Fruit fly (Drosophila melanogaster) whole organism, embryonic: ENCODE data around the gene MsrA.

Experiments
- CG10543 ChIP-seq: fragments of 200-800 bp; sonication (Bioruptor generic); optimal IDR thresholded peaks from 3 replicates; lab custom pipeline; 2017; ENCODE audit warnings: missing biosample characterization, mild to moderate bottlenecking, missing genetic modification characterization, moderate library complexity
- CG11695 ChIP-seq: fragments of 200-800 bp; sonication (Bioruptor generic); IDR thresholded peaks from 3 replicates; pipeline ENCODE4 v1.3.6; 2022; ENCODE audit warnings: missing biosample characterization, missing genetic modification characterization
- CG11696 ChIP-seq: fragments of 200-800 bp; sonication (Bioruptor generic); IDR thresholded peaks from 2 replicates; pipeline ENCODE4 v1.3.6; 2022; ENCODE audit warnings: missing biosample characterization, missing genetic modification characterization
- CG1233 ChIP-seq: fragments of 200-800 bp; sonication (Bioruptor generic); optimal IDR thresholded peaks from 4 replicates; lab custom pipeline; 2018; ENCODE audit warnings: missing biosample characterization, mild to moderate bottlenecking, missing genetic modification characterization
- CG14441 ChIP-seq: fragments of 200-800 bp; sonication (Bioruptor generic); IDR thresholded peaks from 2 replicates; pipeline ENCODE4 v1.3.6; 2022; ENCODE audit warnings: missing biosample characterization, missing genetic modification characterization
- CG15073 ChIP-seq: fragments of 200-800 bp; sonication (Bioruptor generic); optimal IDR thresholded peaks from 2 replicates; lab custom pipeline; 2016; ENCODE audit warnings: missing biosample characterization, missing genetic modification characterization
- CG17385 ChIP-seq: fragments of 200-800 bp; sonication (Bioruptor generic); optimal IDR thresholded peaks from 3 replicates; lab custom pipeline; 2018; ENCODE audit warnings: missing biosample characterization, mild to moderate bottlenecking, missing genetic modification characterization
- CG1832 ChIP-seq: fragments of 200-800 bp; sonication (Bioruptor generic); optimal IDR thresholded peaks from 2 replicates; lab custom pipeline; 2017; ENCODE audit warnings: missing biosample characterization, mild to moderate bottlenecking, missing genetic modification characterization, inconsistent platforms
- CG2120 ChIP-seq: fragments of 200-800 bp; sonication (Bioruptor generic); optimal IDR thresholded peaks from 3 replicates; lab custom pipeline; 2016; ENCODE audit warnings: missing biosample characterization, missing genetic modification characterization
- CG2678 ChIP-seq: fragments of 200-800 bp; sonication (Bioruptor generic); optimal IDR thresholded peaks from 3 replicates; lab custom pipeline; 2019; ENCODE audit warnings: missing biosample characterization, mild to moderate bottlenecking, missing genetic modification characterization, moderate library complexity
- CG3281 ChIP-seq: fragments of 200-800 bp; sonication (Bioruptor generic); optimal IDR thresholded peaks from 3 replicates; lab custom pipeline; 2017; ENCODE audit warnings: missing biosample characterization, mild to moderate bottlenecking, missing genetic modification characterization
- CG4617 ChIP-seq: fragments of 200-800 bp; sonication (Bioruptor generic); optimal IDR thresholded peaks from 3 replicates; lab custom pipeline; 2016; ENCODE audit warnings: missing biosample characterization, missing genetic modification characterization, borderline replicate concordance
- CG4854 ChIP-seq: fragments of 200-800 bp; sonication (Bioruptor generic); optimal IDR thresholded peaks from 2 replicates; lab custom pipeline; 2016; ENCODE audit warnings: missing biosample characterization, missing genetic modification characterization, inconsistent platforms
- CG5180 ChIP-seq: fragments of 200-800 bp; sonication (Bioruptor generic); optimal IDR thresholded peaks from 3 replicates; lab custom pipeline; 2017; ENCODE audit warnings: missing biosample characterization, missing genetic modification characterization, mild to moderate bottlenecking, moderate library complexity, missing genetic modification reagents
- CG5245 ChIP-seq: fragments of 200-800 bp; sonication (Bioruptor generic); optimal IDR thresholded peaks from 3 replicates; lab custom pipeline; 2016; ENCODE audit warnings: missing biosample characterization, missing genetic modification characterization
- CG6254 ChIP-seq: fragments of 200-800 bp; sonication (Bioruptor generic); optimal IDR thresholded peaks from 3 replicates; lab custom pipeline; 2017; ENCODE audit warnings: mild to moderate bottlenecking, missing biosample characterization, missing genetic modification reagents, missing genetic modification characterization
- CG7372 ChIP-seq: fragments of 200-800 bp; sonication (Bioruptor generic); IDR thresholded peaks from 2 replicates; pipeline ENCODE4 v1.3.6; 2022; ENCODE audit warnings: missing biosample characterization, missing genetic modification characterization
- CG9437 ChIP-seq: fragments of 200-800 bp; sonication (Bioruptor generic); optimal IDR thresholded peaks from 2 replicates; lab custom pipeline; 2018; ENCODE audit warnings: missing biosample characterization, mild to moderate bottlenecking, missing genetic modification characterization
- CHES-1-like ChIP-seq: fragments of 200-800 bp; sonication (Bioruptor generic); optimal IDR thresholded peaks from 2 replicates; lab custom pipeline; 2016; ENCODE audit warnings: missing biosample characterization, missing genetic modification characterization
- CTCF ChIP-seq: fragments of 200-800 bp; sonication (Bioruptor generic); optimal IDR thresholded peaks from 2 replicates; lab custom pipeline; 2017; ENCODE audit warnings: missing biosample characterization, mild to moderate bottlenecking, missing genetic modification characterization, moderate library complexity
- CoRest ChIP-seq: fragments of 200-800 bp; sonication (Bioruptor generic); optimal IDR thresholded peaks from 3 replicates; lab custom pipeline; 2018; ENCODE audit warnings: missing biosample characterization, mild to moderate bottlenecking, missing genetic modification characterization, moderate library complexity
- Dfd ChIP-seq, 2 experiments: fragments of >200 bp; optimal IDR thresholded peaks; 2 replicates each; lab custom pipeline; 2017; ENCODE audit warnings: missing biosample characterization in 2 of 2, missing genetic modification characterization in 2 of 2
- HmgZ ChIP-seq: fragments of 200-800 bp; sonication (Bioruptor generic); optimal IDR thresholded peaks from 2 replicates; lab custom pipeline; 2018; ENCODE audit warnings: missing biosample characterization, mild to moderate bottlenecking, missing genetic modification characterization
- Lpt ChIP-seq: fragments of >200 bp; optimal IDR thresholded peaks from 2 replicates; lab custom pipeline; 2018; ENCODE audit warnings: missing biosample characterization, missing genetic modification characterization
- MESR4 ChIP-seq: fragments of 200-800 bp; sonication (Bioruptor generic); optimal IDR thresholded peaks from 2 replicates; lab custom pipeline; 2018; ENCODE audit warnings: missing biosample characterization, mild to moderate bottlenecking, missing genetic modification characterization, moderate library complexity
- Meics ChIP-seq: fragments of 200-800 bp; sonication (Bioruptor generic); optimal IDR thresholded peaks from 2 replicates; lab custom pipeline; 2017; ENCODE audit warnings: missing biosample characterization, mild to moderate bottlenecking, missing genetic modification characterization
- PHDP ChIP-seq: fragments of 200-800 bp; sonication (Bioruptor generic); optimal IDR thresholded peaks from 3 replicates; lab custom pipeline; 2018; ENCODE audit warnings: missing biosample characterization, mild to moderate bottlenecking, missing genetic modification characterization, moderate library complexity
- Vsx1 ChIP-seq: fragments of 200-800 bp; sonication (Bioruptor generic); optimal IDR thresholded peaks from 2 replicates; lab custom pipeline; 2017; ENCODE audit warnings: missing biosample characterization, mild to moderate bottlenecking, missing genetic modification characterization, missing genetic modification reagents
- Xrp1 ChIP-seq: fragments of 200-800 bp; sonication (Bioruptor generic); IDR thresholded peaks from 2 replicates; pipeline ENCODE4 v1.3.6; 2022; ENCODE audit warnings: missing biosample characterization, missing genetic modification characterization
- ato ChIP-seq: fragments of 200-800 bp; sonication (Bioruptor generic); IDR thresholded peaks from 2 replicates; pipeline ENCODE4 v1.3.6; 2022; ENCODE audit warnings: missing biosample characterization, missing genetic modification characterization; ENCODE audit not compliant: partially characterized antibody
- caup ChIP-seq: fragments of 200-800 bp; sonication (Bioruptor generic); optimal IDR thresholded peaks from 3 replicates; lab custom pipeline; 2017; ENCODE audit warnings: missing biosample characterization, mild to moderate bottlenecking, missing genetic modification characterization, moderate library complexity; ENCODE audit not compliant: severe bottlenecking
- cg ChIP-seq: fragments of 200-800 bp; sonication (Bioruptor generic); optimal IDR thresholded peaks from 3 replicates; lab custom pipeline; 2019; ENCODE audit warnings: missing biosample characterization, mild to moderate bottlenecking, missing genetic modification characterization, moderate library complexity
- corto ChIP-seq: fragments of 200-800 bp; sonication (Bioruptor generic); optimal IDR thresholded peaks from 2 replicates; lab custom pipeline; 2016; ENCODE audit warnings: missing biosample characterization, mild to moderate bottlenecking, missing genetic modification characterization, moderate library complexity
- da ChIP-seq: fragments of 200-800 bp; sonication (Bioruptor generic); optimal IDR thresholded peaks from 2 replicates; lab custom pipeline; 2016; ENCODE audit warnings: missing biosample characterization, missing genetic modification characterization
- dmrt11E ChIP-seq: fragments of 200-800 bp; sonication (Bioruptor generic); optimal IDR thresholded peaks from 3 replicates; lab custom pipeline; 2018; ENCODE audit warnings: missing biosample characterization, mild to moderate bottlenecking, missing genetic modification characterization, moderate library complexity
- esg ChIP-seq: fragments of 200-800 bp; sonication (Bioruptor generic); conservative IDR thresholded peaks from 2 replicates; pipeline ENCODE4 v1.3.6; 2022; ENCODE audit warnings: missing biosample characterization, missing genetic modification characterization
- gro ChIP-seq: fragments of 200-800 bp; sonication (Bioruptor generic); optimal IDR thresholded peaks from 2 replicates; lab custom pipeline; 2016; ENCODE audit warnings: missing biosample characterization, missing genetic modification characterization
- ham ChIP-seq: fragments of 200-800 bp; sonication (Bioruptor generic); IDR thresholded peaks from 2 replicates; pipeline ENCODE4 v1.3.6; 2022; ENCODE audit warnings: missing biosample characterization, missing genetic modification characterization
- ind ChIP-seq: fragments of 200-800 bp; sonication (Bioruptor generic); optimal IDR thresholded peaks from 3 replicates; lab custom pipeline; 2016; ENCODE audit warnings: missing biosample characterization, missing genetic modification characterization
- inv ChIP-seq: fragments of 200-800 bp; sonication (Bioruptor generic); IDR thresholded peaks from 2 replicates; pipeline ENCODE4 v1.3.6; 2022; ENCODE audit warnings: missing biosample characterization, missing genetic modification characterization; ENCODE audit not compliant: partially characterized antibody
- lilli ChIP-seq: fragments of 200-800 bp; sonication (Bioruptor generic); optimal IDR thresholded peaks from 3 replicates; lab custom pipeline; 2016; ENCODE audit warnings: missing biosample characterization, missing genetic modification characterization
- maf-S ChIP-seq: fragments of 200-800 bp; sonication (Bioruptor generic); optimal IDR thresholded peaks from 2 replicates; lab custom pipeline; 2016; ENCODE audit warnings: missing biosample characterization, missing genetic modification characterization
- nerfin-2 ChIP-seq: fragments of 200-800 bp; sonication (Bioruptor generic); IDR thresholded peaks from 2 replicates; pipeline ENCODE4 v1.3.6; 2022; ENCODE audit warnings: missing biosample characterization, missing genetic modification characterization; ENCODE audit not compliant: partially characterized antibody
- nmo ChIP-seq: fragments of 200-800 bp; sonication (Bioruptor generic); optimal IDR thresholded peaks from 2 replicates; lab custom pipeline; 2018; ENCODE audit warnings: missing biosample characterization, mild to moderate bottlenecking, missing genetic modification characterization, moderate library complexity
- onecut ChIP-seq: fragments of 200-800 bp; sonication (Bioruptor generic); IDR thresholded peaks from 2 replicates; pipeline ENCODE4 v1.3.6; 2022; ENCODE audit warnings: missing biosample characterization, missing genetic modification characterization
- schlank ChIP-seq: fragments of 200-800 bp; sonication (Bioruptor generic); optimal IDR thresholded peaks from 2 replicates; lab custom pipeline; 2018; ENCODE audit warnings: missing biosample characterization, mild to moderate bottlenecking, missing genetic modification characterization
- shn ChIP-seq: fragments of 200-800 bp; sonication (Bioruptor generic); optimal IDR thresholded peaks from 3 replicates; lab custom pipeline; 2016; ENCODE audit warnings: missing biosample characterization, missing genetic modification characterization
- unpg ChIP-seq: fragments of 200-800 bp; sonication (Bioruptor generic); optimal IDR thresholded peaks from 3 replicates; lab custom pipeline; 2018; ENCODE audit warnings: missing biosample characterization, mild to moderate bottlenecking, missing genetic modification characterization, moderate library complexity
- wek ChIP-seq: fragments of 200-800 bp; sonication (Bioruptor generic); optimal IDR thresholded peaks from 3 replicates; lab custom pipeline; 2018; ENCODE audit warnings: missing biosample characterization, mild to moderate bottlenecking, missing genetic modification characterization, moderate library complexity
- yki ChIP-seq: fragments of >200 bp; optimal IDR thresholded peaks from 3 replicates; lab custom pipeline; 2018

Gene MsrA

dm6 chr3L:15548843-15549242 lies 38.0 kb downstream of the MsrA start (continued):
- TF ChIP-seq CG11696 (GFP tag; lab: Robert Waterston, UW) (0 out of 2 replicates have a peak, but pooled peaks have one; percentile 13), Xrp1 (no peak), CG17385 (no peak), ato (no peak), CG1233 (peak; percentile 30), lilli (GFP tag; lab: Kevin White, UChicago) (no peak), Meics (GFP tag; lab: Kevin White, UChicago) (peak; percentile 53), Dfd (GFP tag; optimal IDR thresholded peaks at IDR 0.05; lab: Kevin White, UChicago) (no peak), CG11695 (peak; percentile 30; the same call in 2 of the 3 replicates), PHDP (peak; percentile 26), Lpt (no peak), CG2678 (peak; percentile 47), ham (GFP tag; lab: Robert Waterston, UW) (no peak), CG2120 (GFP tag; lab: Kevin White, UChicago) (peak; percentile 31), onecut (no peak), CG3281 (GFP tag; lab: Kevin White, UChicago) (peak; percentile 57), cg (no peak), gro (GFP tag; lab: Kevin White, UChicago) (peak; percentile 38), Vsx1 (GFP tag; lab: Kevin White, UChicago) (peak; percentile 39)

- TF ChIP-seq CG6254 (GFP tag; lab: Kevin White, UChicago) (no peak), caup (no peak), nerfin-2 (peak; percentile 73; the same call in 1 of the 2 replicates), ato (peak; percentile 62), corto (GFP tag; lab: Kevin White, UChicago) (no peak), CG5245 (GFP tag; lab: Kevin White, UChicago) (no peak), CG5180 (GFP tag; lab: Kevin White, UChicago) (peak; percentile 11), shn (GFP tag; lab: Kevin White, UChicago) (peak; percentile 1), da (GFP tag; lab: Kevin White, UChicago) (peak; percentile 62), CG9437 (GFP tag; lab: Kevin White, UChicago) (no peak), HmgZ (tag; lab: Kevin White, UChicago) (no peak), CoRest (peak; percentile 23), CG15073 (GFP tag; lab: Kevin White, UChicago) (no peak), CG14441 (GFP tag; lab: Robert Waterston, UW) (no peak), CG7372 (GFP tag; lab: Robert Waterston, UW) (no peak), nmo (GFP tag; lab: Kevin White, UChicago) (peak; percentile 18), esg (GFP tag; lab: Robert Waterston, UW) (no peak), maf-S (GFP tag; lab: Kevin White, UChicago) (no peak), dmrt11E (tag; lab: Kevin White, UChicago) (no peak), inv (peak; percentile 59; the same call in 1 of the 2 replicates), yki (lab: Kevin White, UChicago) (no peak), unpg (GFP tag; lab: Kevin White, UChicago) (peak; percentile 6), MESR4 (GFP tag; lab: Kevin White, UChicago) (peak; percentile 99), CG4617 (GFP tag; lab: Kevin White, UChicago) (peak; percentile 93), CHES-1-like (GFP tag; lab: Kevin White, UChicago) (peak; percentile 54), CTCF (GFP tag; lab: Kevin White, UChicago) (peak; percentile 61), CG10543 (GFP tag; lab: Kevin White, UChicago) (no peak), CG1832 (GFP tag; lab: Kevin White, UChicago) (no peak), wek (GFP tag; lab: Kevin White, UChicago) (peak; percentile 17), ind (GFP tag; lab: Kevin White, UChicago) (no peak), lilli (GFP tag; lab: Kevin White, UChicago) (peak; percentile 30), schlank (tag; lab: Kevin White, UChicago) (no peak), CG4854 (GFP tag; lab: Kevin White, UChicago) (no peak)
These were observed 43.3 kb downstream of the MsrA start, which contains the start of gene AGO2 for dm6 chr3L:15553993-15554644. AGO2 (plus strand) TSS chr3L:15554113.
